Fruit fly (Drosophila melanogaster): ENCODE measurements around the gene Taf4.

Gene Taf4

DNA sequence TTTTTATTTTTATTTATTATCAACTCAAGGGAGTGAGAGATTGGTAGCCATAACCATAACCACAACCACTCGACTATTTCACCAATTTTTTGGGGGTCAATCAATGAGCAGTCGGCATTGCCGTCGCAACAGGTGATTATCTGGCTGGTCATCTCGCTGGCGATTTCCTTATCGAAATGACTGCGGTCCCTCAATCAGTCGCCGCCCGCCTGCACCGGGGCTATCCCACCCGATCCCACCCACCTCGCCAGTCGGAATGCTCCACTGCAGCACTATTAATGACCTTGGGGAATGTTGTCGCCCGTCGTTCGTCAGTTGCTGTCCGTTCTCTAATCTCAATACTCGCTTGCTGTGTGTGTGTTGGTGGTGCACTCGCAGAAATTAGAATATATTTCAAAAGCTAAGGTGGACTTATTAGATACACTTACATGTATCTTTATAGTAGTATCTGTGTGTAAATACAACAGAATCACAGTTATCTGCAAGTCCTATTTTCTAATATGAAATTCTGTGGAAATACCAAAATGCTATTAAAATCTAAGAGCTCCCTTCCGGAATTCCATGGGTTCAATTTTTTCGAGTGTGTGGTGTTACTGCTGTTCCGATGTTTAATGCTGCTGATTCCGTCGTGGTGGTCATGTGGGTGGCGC, 47.5 kb downstream of the Taf4 start (continued):
- TF ChIP-seq Rfx (GFP tag; IDR thresholded peaks at IDR 0.05), result peak; percentile 69
- peak; percentile 56 for TF ChIP-seq Sox102F (GFP tag; optimal IDR thresholded peaks at IDR 0.05)
- peak; percentile 86 for TF ChIP-seq CG2678 (tag; optimal IDR thresholded peaks at IDR 0.05)
- no peak for TF ChIP-seq Awh (GFP tag; IDR thresholded peaks at IDR 0.05)
- TF ChIP-seq Deaf1 (tag; optimal IDR thresholded peaks at IDR 0.05), result peak; percentile 53
- TF ChIP-seq fru (optimal IDR thresholded peaks at IDR 0.05), result no peak
- TF ChIP-seq CG2116 (GFP tag; optimal IDR thresholded peaks at IDR 0.05), result no peak
- TF ChIP-seq CG8765 (GFP tag; IDR thresholded peaks at IDR 0.05), result no peak
- peak; percentile 72 for TF ChIP-seq Atf6 (GFP tag; IDR thresholded peaks at IDR 0.05)
- peak; percentile 49 for TF ChIP-seq CG13894 (tag; optimal IDR thresholded peaks at IDR 0.05)
- peak; percentile 12 for TF ChIP-seq salm (tag; optimal IDR thresholded peaks at IDR 0.05)
- peak; percentile 73 for TF ChIP-seq lmd (GFP tag; IDR thresholded peaks at IDR 0.05)
- peak; percentile 47 for TF ChIP-seq Chrac-16 (GFP tag; optimal IDR thresholded peaks at IDR 0.05)
- peak; percentile 67 for TF ChIP-seq CG11695 (GFP tag; IDR thresholded peaks at IDR 0.05)
- peak; percentile 35 for TF ChIP-seq Asciz (GFP tag; optimal IDR thresholded peaks at IDR 0.05)
- TF ChIP-seq Lim3 (GFP tag; IDR thresholded peaks at IDR 0.05), result no peak
- TF ChIP-seq Scr (GFP tag; IDR thresholded peaks at IDR 0.05; ENCODE audit: partially characterized antibody), result no peak
- no peak for TF ChIP-seq zfh1 (GFP tag; IDR thresholded peaks at IDR 0.05)
- peak; percentile 33; the same call in 1 of the 3 replicates for TF ChIP-seq CG34422 (GFP tag; IDR thresholded peaks at IDR 0.05)
- peak; percentile 34 for TF ChIP-seq kay (GFP tag; optimal IDR thresholded peaks at IDR 0.05)
- peak; percentile 45 for TF ChIP-seq CG4424 (GFP tag; optimal IDR thresholded peaks at IDR 0.05)
- TF ChIP-seq PHDP (tag; optimal IDR thresholded peaks at IDR 0.05), result peak; percentile 58
- TF ChIP-seq CG8924 (tag; optimal IDR thresholded peaks at IDR 0.05), result peak; percentile 73
- peak; percentile 16 for TF ChIP-seq emc (GFP tag; optimal IDR thresholded peaks at IDR 0.05)
- TF ChIP-seq CG3407 (GFP tag; optimal IDR thresholded peaks at IDR 0.05), result no peak
- TF ChIP-seq zfh2 (GFP tag; optimal IDR thresholded peaks at IDR 0.05), result peak; percentile 58
- peak; percentile 25 for TF ChIP-seq CG6654 (GFP tag; optimal IDR thresholded peaks at IDR 0.05)
- no peak for TF ChIP-seq CG13287 (GFP tag; IDR thresholded peaks at IDR 0.05; ENCODE audit: partially characterized antibody)
- peak; percentile 47 for TF ChIP-seq NfI (GFP tag; optimal IDR thresholded peaks at IDR 0.05)
- peak; percentile 81 for TF ChIP-seq gem (tag; optimal IDR thresholded peaks at IDR 0.05)
- TF ChIP-seq btn (GFP tag; optimal IDR thresholded peaks at IDR 0.05), result no peak
- peak; percentile 65 for TF ChIP-seq CG17385 (GFP tag; optimal IDR thresholded peaks at IDR 0.05)
- TF ChIP-seq jigr1 (GFP tag; IDR thresholded peaks at IDR 0.05), result no peak
- peak; percentile 29; the same call in 1 of the 3 replicates for TF ChIP-seq H15 (GFP tag; IDR thresholded peaks at IDR 0.05)
- TF ChIP-seq CG10366 (GFP tag; IDR thresholded peaks at IDR 0.05), result peak; percentile 28; the same call in 1 of the 2 replicates
- TF ChIP-seq luna (GFP tag; optimal IDR thresholded peaks at IDR 0.05), result no peak
- peak; percentile 21 for TF ChIP-seq Jarid2 (GFP tag; optimal IDR thresholded peaks at IDR 0.05)
- no peak for TF ChIP-seq trem (tag; optimal IDR thresholded peaks at IDR 0.05)
- TF ChIP-seq mirr (GFP tag; optimal IDR thresholded peaks at IDR 0.05), result peak; percentile 53
- TF ChIP-seq ara (GFP tag; IDR thresholded peaks at IDR 0.05), result no peak
- peak; percentile 72 for TF ChIP-seq pho (GFP tag; optimal IDR thresholded peaks at IDR 0.05)
- peak; percentile 7 for TF ChIP-seq twi (tag; optimal IDR thresholded peaks at IDR 0.05)
- TF ChIP-seq Ets65A (GFP tag), result peak; percentile 96
- no peak for TF ChIP-seq CG30020 (tag; optimal IDR thresholded peaks at IDR 0.05)
- TF ChIP-seq CG8478 (optimal IDR thresholded peaks at IDR 0.05), result no peak
- TF ChIP-seq CG12942 (GFP tag; optimal IDR thresholded peaks at IDR 0.05), result peak; percentile 35
- TF ChIP-seq BEAF-32 (GFP tag; optimal IDR thresholded peaks at IDR 0.05), result no peak
- TF ChIP-seq Vsx1 (GFP tag; optimal IDR thresholded peaks at IDR 0.05), result no peak
- TF ChIP-seq CG6683 (GFP tag; optimal IDR thresholded peaks at IDR 0.05), result peak; percentile 30
- peak; percentile 10; the same call in 1 of the 3 replicates for TF ChIP-seq Optix (GFP tag; IDR thresholded peaks at IDR 0.05)
- peak; percentile 73 for TF ChIP-seq CG12659 (GFP tag; optimal IDR thresholded peaks at IDR 0.05)

All from whole organism, embryonic.